Worm (Caenorhabditis elegans) whole organism, L2 larva: Measurements from ENCODE around the gene M04D8.4.

Experiments
- ama-1 ChIP-seq: fragments of 150-350 bp; optimal IDR thresholded peaks from 2 replicates; lab custom pipeline; 2018; ENCODE audit warnings: inconsistent platforms
- ceh-16 ChIP-seq: fragments of 150-350 bp; optimal IDR thresholded peaks from 2 replicates; lab custom pipeline; 2014; ENCODE audit warnings: missing biosample characterization, missing genetic modification characterization
- elt-1 ChIP-seq: fragments of 150-350 bp; optimal IDR thresholded peaks from 2 replicates; lab custom pipeline; 2014; ENCODE audit warnings: missing biosample characterization, missing genetic modification characterization
- nhr-10 ChIP-seq: sonication (generic microtip); optimal IDR thresholded peaks from 2 replicates; lab custom pipeline; 2017; ENCODE audit warnings: missing biosample characterization, missing genetic modification characterization
- nhr-11 ChIP-seq: fragments of 150-350 bp; optimal IDR thresholded peaks from 2 replicates; lab custom pipeline; 2014; ENCODE audit warnings: missing biosample characterization, missing genetic modification characterization
- nhr-21 ChIP-seq: fragments of 150-350 bp; optimal IDR thresholded peaks from 2 replicates; lab custom pipeline; 2014; ENCODE audit warnings: missing biosample characterization, missing genetic modification characterization
- nhr-25 ChIP-seq: fragments of 150-350 bp; sonication (generic microtip); optimal IDR thresholded peaks from 3 replicates; lab custom pipeline; 2014; ENCODE audit warnings: missing biosample characterization, missing genetic modification characterization
- nhr-77 ChIP-seq: fragments of 150-350 bp; optimal IDR thresholded peaks from 2 replicates; lab custom pipeline; 2014; ENCODE audit warnings: missing biosample characterization, missing genetic modification characterization
- sma-9 ChIP-seq, 2 experiments: fragments of 150-350 bp in 1 of 2; sonication (generic microtip) in 1 of 2; optimal IDR thresholded peaks; 2 replicates each; lab custom pipeline; 2014 to 2016; ENCODE audit warnings: missing genetic modification characterization in 2 of 2, mild to moderate bottlenecking in 1 of 2, missing biosample characterization in 1 of 2, missing compliant biosample characterization in 1 of 2, missing genetic modification reagents in 1 of 2, moderate library complexity in 1 of 2
- snpc-4 ChIP-seq: fragments of 150-350 bp; optimal IDR thresholded peaks from 2 replicates; lab custom pipeline; 2014; ENCODE audit warnings: missing biosample characterization, missing genetic modification characterization
- unc-62 ChIP-seq: fragments of 150-350 bp; optimal IDR thresholded peaks from 2 replicates; lab custom pipeline; 2014; ENCODE audit warnings: missing biosample characterization, missing genetic modification reagents, missing genetic modification characterization
- ztf-11 ChIP-seq: sonication (generic microtip); optimal IDR thresholded peaks from 2 replicates; lab custom pipeline; 2017; ENCODE audit warnings: missing biosample characterization, missing genetic modification characterization
- ztf-4 ChIP-seq: fragments of 150-350 bp; optimal IDR thresholded peaks from 2 replicates; lab custom pipeline; 2014; ENCODE audit warnings: missing biosample characterization, missing genetic modification characterization

DNA sequence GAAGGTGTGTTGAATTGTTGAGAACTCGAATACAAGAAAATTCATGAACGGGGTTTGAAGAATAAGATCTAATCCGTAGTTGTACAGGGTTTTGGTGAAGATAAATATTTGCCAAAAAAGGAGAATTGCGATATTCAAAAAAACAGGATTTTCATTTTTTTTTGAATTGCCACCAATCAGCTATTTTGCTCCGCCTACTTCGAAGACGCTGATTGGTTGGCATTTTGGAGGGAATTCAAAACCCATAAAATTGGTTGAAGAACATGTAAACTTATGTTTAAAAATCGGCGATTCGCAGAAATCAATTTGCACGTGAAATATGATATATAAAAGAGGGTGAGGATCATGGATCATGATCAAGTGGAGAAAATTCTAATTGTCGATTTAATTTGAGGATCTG lies 45.6 kb upstream of the M04D8.4 start:
- TF ChIP-seq ztf-4 (tag; lab: Kevin White, UChicago), result no peak
- no peak for TF ChIP-seq snpc-4 (tag; lab: Kevin White, UChicago)
- TF ChIP-seq elt-1, result no peak
- no peak for TF ChIP-seq unc-62
- TF ChIP-seq sma-9 (GFP tag; optimal IDR thresholded peaks at IDR 0.05; lab: Kevin White, UChicago), result no peak
- TF ChIP-seq sma-9 (tag; optimal IDR thresholded peaks at IDR 0.05; lab: Kevin White, UChicago), result no peak
- TF ChIP-seq nhr-25 (tag; lab: Kevin White, UChicago), result no peak
- TF ChIP-seq ceh-16 (tag; lab: Kevin White, UChicago), result no peak
- no peak for TF ChIP-seq nhr-77
- no peak for TF ChIP-seq nhr-21
- TF ChIP-seq nhr-11 (tag; lab: Kevin White, UChicago), result no peak
- no peak for TF ChIP-seq ama-1 (lab: Kevin White, UChicago)
- TF ChIP-seq ztf-11 (tag; lab: Kevin White, UChicago), result no peak
- TF ChIP-seq nhr-10 (tag; lab: Kevin White, UChicago), result no peak
